Worm (Caenorhabditis elegans) whole organism, mixed stage, embryonic: Measurements from ENCODE around the gene mlc-4.

Experiments used
- M03D4.4 ChIP-seq: sonication (generic microtip); optimal IDR thresholded peaks from 2 replicates; lab custom pipeline; 2017; ENCODE audit warnings: mild to moderate bottlenecking, missing genetic modification characterization, missing compliant biosample characterization
- bed-3 ChIP-seq: fragments of 200-800 bp; sonication (Bioruptor generic); optimal IDR thresholded peaks from 3 replicates; lab custom pipeline; 2018; ENCODE audit warnings: mild to moderate bottlenecking, missing genetic modification characterization, moderate library complexity, missing compliant biosample characterization
- blmp-1 ChIP-seq: fragments of 150-350 bp; optimal IDR thresholded peaks from 2 replicates; lab custom pipeline; 2014; ENCODE audit warnings: missing biosample characterization, missing genetic modification characterization
- ceh-39 ChIP-seq: fragments of 150-350 bp; optimal IDR thresholded peaks from 2 replicates; lab custom pipeline; 2014; ENCODE audit warnings: missing biosample characterization, missing genetic modification characterization
- ceh-83 ChIP-seq: fragments of 200-800 bp; sonication (Bioruptor generic); optimal IDR thresholded peaks from 2 replicates; lab custom pipeline; 2018; ENCODE audit warnings: mild to moderate bottlenecking, missing genetic modification characterization, missing compliant biosample characterization
- ces-1 ChIP-seq: fragments of 150-350 bp; optimal IDR thresholded peaks from 2 replicates; lab custom pipeline; 2014; ENCODE audit warnings: missing biosample characterization, missing genetic modification reagents, missing genetic modification characterization
- cnd-1 ChIP-seq: fragments of 200-800 bp; sonication (Bioruptor generic); optimal IDR thresholded peaks from 2 replicates; lab custom pipeline; 2018; ENCODE audit warnings: mild to moderate bottlenecking, missing genetic modification characterization, missing compliant biosample characterization
- drap-1 ChIP-seq: fragments of 200-800 bp; sonication (Bioruptor generic); optimal IDR thresholded peaks from 3 replicates; lab custom pipeline; 2018; ENCODE audit warnings: mild to moderate bottlenecking, missing genetic modification characterization, missing compliant biosample characterization
- elt-3 ChIP-seq: fragments of 150-350 bp; optimal IDR thresholded peaks from 2 replicates; lab custom pipeline; 2014; ENCODE audit warnings: missing biosample characterization, missing genetic modification characterization
- flh-1 ChIP-seq: fragments of 200-800 bp; sonication (Bioruptor generic); optimal IDR thresholded peaks from 2 replicates; lab custom pipeline; 2018; ENCODE audit warnings: mild to moderate bottlenecking, missing genetic modification characterization, moderate library complexity, missing compliant biosample characterization
- ham-2 ChIP-seq: fragments of 200-800 bp; sonication (Bioruptor generic); optimal IDR thresholded peaks from 2 replicates; lab custom pipeline; 2018; ENCODE audit warnings: mild to moderate bottlenecking, missing genetic modification characterization, missing compliant biosample characterization
- hlh-1 ChIP-seq: fragments of 150-350 bp; optimal IDR thresholded peaks from 2 replicates; lab custom pipeline; 2014; ENCODE audit warnings: missing biosample characterization, missing genetic modification reagents, missing genetic modification characterization
- lin-13 ChIP-seq: fragments of 150-350 bp; optimal IDR thresholded peaks from 2 replicates; lab custom pipeline; 2014; ENCODE audit warnings: missing biosample characterization, missing genetic modification characterization
- lin-32 ChIP-seq: fragments of 200-800 bp; sonication (Bioruptor generic); optimal IDR thresholded peaks from 2 replicates; lab custom pipeline; 2018; ENCODE audit warnings: mild to moderate bottlenecking, missing genetic modification characterization, missing compliant biosample characterization
- mab-5 ChIP-seq: fragments of 150-350 bp; optimal IDR thresholded peaks from 2 replicates; lab custom pipeline; 2014; ENCODE audit warnings: missing biosample characterization, missing genetic modification characterization
- mep-1 ChIP-seq: fragments of 150-350 bp; optimal IDR thresholded peaks from 2 replicates; lab custom pipeline; 2017; ENCODE audit warnings: missing biosample characterization, missing genetic modification reagents, missing genetic modification characterization, inconsistent platforms
- mls-2 ChIP-seq: sonication (generic microtip); optimal IDR thresholded peaks from 2 replicates; lab custom pipeline; 2016; ENCODE audit warnings: mild to moderate bottlenecking, missing genetic modification characterization, moderate library complexity, missing compliant biosample characterization
- nhr-12 ChIP-seq: fragments of 150-350 bp; optimal IDR thresholded peaks from 2 replicates; lab custom pipeline; 2014; ENCODE audit warnings: missing biosample characterization, missing genetic modification characterization
- nhr-2 ChIP-seq: fragments of 150-350 bp; optimal IDR thresholded peaks from 2 replicates; lab custom pipeline; 2014; ENCODE audit warnings: missing biosample characterization, missing genetic modification characterization
- nhr-237 ChIP-seq: fragments of 150-350 bp; optimal IDR thresholded peaks from 2 replicates; lab custom pipeline; 2014; ENCODE audit warnings: missing biosample characterization, missing genetic modification characterization
- nhr-76 ChIP-seq: sonication (generic microtip); optimal IDR thresholded peaks from 2 replicates; lab custom pipeline; 2017; ENCODE audit warnings: missing biosample characterization, missing genetic modification characterization
- pha-4 ChIP-seq: fragments of 150-350 bp; optimal IDR thresholded peaks from 2 replicates; lab custom pipeline; 2018; ENCODE audit warnings: missing biosample characterization, missing genetic modification reagents, missing genetic modification characterization
- sem-2 ChIP-seq: fragments of 200-800 bp; sonication (Bioruptor generic); optimal IDR thresholded peaks from 2 replicates; lab custom pipeline; 2018; ENCODE audit warnings: mild to moderate bottlenecking, missing genetic modification characterization, missing compliant biosample characterization
- snpc-4 ChIP-seq: fragments of 150-350 bp; optimal IDR thresholded peaks from 2 replicates; lab custom pipeline; 2014; ENCODE audit warnings: missing biosample characterization, missing genetic modification characterization
- sptf-1 ChIP-seq: sonication (generic microtip); optimal IDR thresholded peaks from 2 replicates; lab custom pipeline; 2017; ENCODE audit warnings: mild to moderate bottlenecking, missing genetic modification characterization, moderate library complexity, missing compliant biosample characterization
- unc-120 ChIP-seq: sonication (generic microtip); optimal IDR thresholded peaks from 2 replicates; lab custom pipeline; 2017; ENCODE audit warnings: missing genetic modification characterization, missing compliant biosample characterization; ENCODE audit not compliant: poor library complexity, severe bottlenecking
- unc-39 ChIP-seq: fragments of 150-350 bp; optimal IDR thresholded peaks from 2 replicates; lab custom pipeline; 2014; ENCODE audit warnings: missing biosample characterization, missing genetic modification characterization
- unc-62 ChIP-seq: fragments of 150-350 bp; optimal IDR thresholded peaks from 2 replicates; lab custom pipeline; 2014; ENCODE audit warnings: missing biosample characterization, missing genetic modification reagents, missing genetic modification characterization
- ztf-11 ChIP-seq: fragments of 150-350 bp; optimal IDR thresholded peaks from 2 replicates; lab custom pipeline; 2014; ENCODE audit warnings: missing biosample characterization, missing genetic modification characterization

mlc-4 gene

ce11 chrIII:3400444-3400843, 6.9 kb upstream of the mlc-4 start:
- TF ChIP-seq M03D4.4 (tag; lab: Kevin White, UChicago): no peak
- no peak for TF ChIP-seq sptf-1 (tag; lab: Kevin White, UChicago)
- TF ChIP-seq nhr-76 (tag; lab: Kevin White, UChicago): no peak

ce11 chrIII:3398485-3398884, 4.9 kb upstream of the mlc-4 start:
- TF ChIP-seq elt-3 (tag; lab: Kevin White, UChicago) (no peak), ztf-11 (tag; lab: Kevin White, UChicago) (no peak), ham-2 (GFP tag; lab: Kevin White, UChicago) (no peak), ceh-39 (no peak), M03D4.4 (tag; lab: Kevin White, UChicago) (peak; percentile 12), lin-32 (GFP tag; lab: Kevin White, UChicago) (no peak)

- TF ChIP-seq nhr-2 (no peak), ham-2 (GFP tag; lab: Kevin White, UChicago) (no peak), lin-13 (tag; lab: Kevin White, UChicago) (no peak), elt-3 (tag; lab: Kevin White, UChicago) (no peak), sptf-1 (tag; lab: Kevin White, UChicago) (no peak), nhr-76 (tag; lab: Kevin White, UChicago) (no peak), cnd-1 (tag; lab: Kevin White, UChicago) (no peak), mls-2 (no peak), bed-3 (GFP tag; lab: Kevin White, UChicago) (no peak), nhr-12 (tag; lab: Kevin White, UChicago) (no peak), ceh-39 (no peak), snpc-4 (tag; lab: Kevin White, UChicago) (no peak), pha-4 (tag; lab: Kevin White, UChicago) (no peak), ceh-83 (no peak), ces-1 (no peak), hlh-1 (tag; lab: Kevin White, UChicago) (no peak), ztf-11 (tag; lab: Kevin White, UChicago) (no peak)
Measured at ce11 chrIII:3397678-3398077, 4.1 kb upstream of the mlc-4 start, which contains the start of gene clpf-1. clpf-1 (plus strand) TSS chrIII:3397743.

- TF ChIP-seq drap-1 (no peak), unc-120 (tag; lab: Kevin White, UChicago) (peak; percentile 88), ham-2 (GFP tag; lab: Kevin White, UChicago) (peak; percentile 20), bed-3 (GFP tag; lab: Kevin White, UChicago) (no peak), unc-39 (tag; lab: Kevin White, UChicago) (no peak), ces-1 (peak; percentile 27), pha-4 (tag; lab: Kevin White, UChicago) (no peak)
Measured at ce11 chrIII:3395874-3396467, 2.4 kb upstream of the mlc-4 start, which contains the start of gene cri-3. cri-3 (plus strand) TSS chrIII:3396355.

- TF ChIP-seq hlh-1 (tag; lab: Kevin White, UChicago): no peak
- TF ChIP-seq unc-39 (tag; lab: Kevin White, UChicago): no peak
- no peak for TF ChIP-seq nhr-237 (tag; lab: Kevin White, UChicago)
- TF ChIP-seq, all 35 proteins: peak for 0
Measured at ce11 chrIII:3395112-3395511, 1.5 kb upstream of the mlc-4 start.

- TF ChIP-seq nhr-2: no peak
- no peak for TF ChIP-seq mep-1
- TF ChIP-seq drap-1: no peak
Measured at ce11 chrIII:3390144-3390543, 3.4 kb downstream of the mlc-4 start.

- TF ChIP-seq sem-2 (GFP tag; lab: Kevin White, UChicago) (peak; percentile 39), blmp-1 (tag; lab: Kevin White, UChicago) (no peak), lin-32 (GFP tag; lab: Kevin White, UChicago) (no peak), ceh-83 (no peak), lin-13 (tag; lab: Kevin White, UChicago) (no peak), drap-1 (peak; percentile 57), pha-4 (tag; lab: Kevin White, UChicago) (no peak), mls-2 (peak; percentile 34), unc-120 (tag; lab: Kevin White, UChicago) (peak; percentile 49), flh-1 (GFP tag; lab: Kevin White, UChicago) (no peak), unc-62 (peak; percentile 48), sptf-1 (tag; lab: Kevin White, UChicago) (peak; percentile 13), ces-1 (no peak), mab-5 (tag; lab: Kevin White, UChicago) (no peak), cnd-1 (tag; lab: Kevin White, UChicago) (peak; percentile 43)
Measured at ce11 chrIII:3389426-3390020, 4.1 kb downstream of the mlc-4 start, which contains the start of the genes elmd-1 and hecw-1. elmd-1 (plus strand) TSS chrIII:3389919. hecw-1 (minus strand) TSS chrIII:3389970.
